Worm (Caenorhabditis elegans) whole organism, young adult: ENCODE results near the gene nhr-111.

Experiments used
- F37B4.10 ChIP-seq: fragments of 200-800 bp; sonication (Bioruptor generic); IDR thresholded peaks from 2 replicates; pipeline ENCODE4 v1.3.6; 2022; ENCODE audit warnings: missing genetic modification characterization, missing compliant biosample characterization
- attf-5 ChIP-seq: fragments of 200-800 bp; sonication (Bioruptor generic); optimal IDR thresholded peaks from 2 replicates; lab custom pipeline; 2018; ENCODE audit warnings: mild to moderate bottlenecking, missing genetic modification characterization, missing compliant biosample characterization
- ceh-79 ChIP-seq: sonication (generic microtip); optimal IDR thresholded peaks from 2 replicates; lab custom pipeline; 2017; ENCODE audit warnings: mild to moderate bottlenecking, missing genetic modification characterization, missing compliant biosample characterization
- chd-7 ChIP-seq: sonication (generic microtip); optimal IDR thresholded peaks from 2 replicates; lab custom pipeline; 2016; ENCODE audit warnings: mild to moderate bottlenecking, missing genetic modification characterization, moderate library complexity, missing compliant biosample characterization
- die-1 ChIP-seq: sonication (generic microtip); optimal IDR thresholded peaks from 2 replicates; lab custom pipeline; 2016; ENCODE audit warnings: missing genotype, mild to moderate bottlenecking, missing genetic modification characterization, missing compliant biosample characterization
- dpl-1 ChIP-seq: fragments of 150-350 bp; optimal IDR thresholded peaks from 2 replicates; lab custom pipeline; 2014; ENCODE audit warnings: missing biosample characterization, missing genetic modification reagents, missing genetic modification characterization
- efl-1 ChIP-seq: fragments of 150-350 bp; optimal IDR thresholded peaks from 2 replicates; lab custom pipeline; 2014; ENCODE audit warnings: missing biosample characterization, missing genetic modification reagents, missing genetic modification characterization
- let-607 ChIP-seq, 2 experiments: fragments of 200-800 bp in 1 of 2; sonication (Bioruptor generic) in 1 of 2; sonication (generic microtip) in 1 of 2; optimal IDR thresholded peaks; 2 replicates each; lab custom pipeline; 2016 to 2018; ENCODE audit warnings: mild to moderate bottlenecking in 2 of 2, missing compliant biosample characterization in 2 of 2, missing genetic modification characterization in 2 of 2, moderate library complexity in 2 of 2, missing genotype in 1 of 2
- mes-4 ChIP-seq: sonication (generic microtip); optimal IDR thresholded peaks from 2 replicates; lab custom pipeline; 2016; ENCODE audit warnings: missing genotype, missing genetic modification characterization, missing compliant biosample characterization
- nhr-90 ChIP-seq: sonication (generic microtip); optimal IDR thresholded peaks from 2 replicates; lab custom pipeline; 2016; ENCODE audit warnings: missing genotype, mild to moderate bottlenecking, missing genetic modification characterization, missing compliant biosample characterization
- snpc-1.3 ChIP-seq: sonication (generic microtip); optimal IDR thresholded peaks from 2 replicates; lab custom pipeline; 2017; ENCODE audit warnings: missing genetic modification characterization, mild to moderate bottlenecking, missing compliant biosample characterization, antibody characterized with exemption, moderate library complexity, missing genotype, missing genetic modification reagents; ENCODE audit not compliant: insufficient read depth
- unc-62 ChIP-seq: fragments of 150-350 bp; optimal IDR thresholded peaks from 2 replicates; lab custom pipeline; 2014; ENCODE audit warnings: missing biosample characterization, missing genetic modification reagents, missing genetic modification characterization

- TF ChIP-seq mes-4 (tag; lab: Kevin White, UChicago) (no peak), chd-7 (tag; lab: Kevin White, UChicago) (no peak), ceh-79 (tag; lab: Kevin White, UChicago) (no peak), unc-62 (GFP tag; lab: Kevin White, UChicago) (no peak), die-1 (tag; lab: Kevin White, UChicago) (no peak), snpc-1.3 (tag; lab: Kevin White, UChicago) (no peak), attf-5 (GFP tag; lab: Kevin White, UChicago) (no peak), efl-1 (no peak), F37B4.10 (GFP tag; lab: Robert Waterston, UW) (no peak), nhr-90 (no peak), dpl-1 (GFP tag; lab: Kevin White, UChicago) (no peak), let-607 (tag; optimal IDR thresholded peaks at IDR 0.05; lab: Kevin White, UChicago) (no peak)
These were observed 9.3 kb downstream of the nhr-111 start, which contains the start of gene str-25 for ce11 chrV:16115381-16115780.
